Worm (Caenorhabditis elegans) whole organism, mixed stage, embryonic: ENCODE data around the gene col-94.

Source experiments
- M03D4.4 ChIP-seq: sonication (generic microtip); optimal IDR thresholded peaks from 2 replicates; lab custom pipeline; 2017; ENCODE audit warnings: mild to moderate bottlenecking, missing genetic modification characterization, missing compliant biosample characterization
- bed-3 ChIP-seq: fragments of 200-800 bp; sonication (Bioruptor generic); optimal IDR thresholded peaks from 3 replicates; lab custom pipeline; 2018; ENCODE audit warnings: mild to moderate bottlenecking, missing genetic modification characterization, moderate library complexity, missing compliant biosample characterization
- blmp-1 ChIP-seq: fragments of 150-350 bp; optimal IDR thresholded peaks from 2 replicates; lab custom pipeline; 2014; ENCODE audit warnings: missing biosample characterization, missing genetic modification characterization
- ceh-39 ChIP-seq: fragments of 150-350 bp; optimal IDR thresholded peaks from 2 replicates; lab custom pipeline; 2014; ENCODE audit warnings: missing biosample characterization, missing genetic modification characterization
- ceh-43 ChIP-seq: fragments of 200-800 bp; sonication (Bioruptor generic); optimal IDR thresholded peaks from 2 replicates; lab custom pipeline; 2018; ENCODE audit warnings: mild to moderate bottlenecking, missing genetic modification characterization, moderate library complexity, missing compliant biosample characterization
- ceh-83 ChIP-seq: fragments of 200-800 bp; sonication (Bioruptor generic); optimal IDR thresholded peaks from 2 replicates; lab custom pipeline; 2018; ENCODE audit warnings: mild to moderate bottlenecking, missing genetic modification characterization, missing compliant biosample characterization
- ces-1 ChIP-seq: fragments of 150-350 bp; optimal IDR thresholded peaks from 2 replicates; lab custom pipeline; 2014; ENCODE audit warnings: missing biosample characterization, missing genetic modification reagents, missing genetic modification characterization
- cnd-1 ChIP-seq: fragments of 200-800 bp; sonication (Bioruptor generic); optimal IDR thresholded peaks from 2 replicates; lab custom pipeline; 2018; ENCODE audit warnings: mild to moderate bottlenecking, missing genetic modification characterization, missing compliant biosample characterization
- drap-1 ChIP-seq: fragments of 200-800 bp; sonication (Bioruptor generic); optimal IDR thresholded peaks from 3 replicates; lab custom pipeline; 2018; ENCODE audit warnings: mild to moderate bottlenecking, missing genetic modification characterization, missing compliant biosample characterization
- elt-1 ChIP-seq: sonication (generic microtip); optimal IDR thresholded peaks from 2 replicates; lab custom pipeline; 2017; ENCODE audit warnings: missing genetic modification characterization, mild to moderate bottlenecking, missing compliant biosample characterization, antibody characterized with exemption, moderate library complexity, borderline replicate concordance; ENCODE audit not compliant: insufficient read depth
- elt-3 ChIP-seq: fragments of 150-350 bp; optimal IDR thresholded peaks from 2 replicates; lab custom pipeline; 2014; ENCODE audit warnings: missing biosample characterization, missing genetic modification characterization
- flh-1 ChIP-seq: fragments of 200-800 bp; sonication (Bioruptor generic); optimal IDR thresholded peaks from 2 replicates; lab custom pipeline; 2018; ENCODE audit warnings: mild to moderate bottlenecking, missing genetic modification characterization, moderate library complexity, missing compliant biosample characterization
- ham-2 ChIP-seq: fragments of 200-800 bp; sonication (Bioruptor generic); optimal IDR thresholded peaks from 2 replicates; lab custom pipeline; 2018; ENCODE audit warnings: mild to moderate bottlenecking, missing genetic modification characterization, missing compliant biosample characterization
- hlh-1 ChIP-seq: fragments of 150-350 bp; optimal IDR thresholded peaks from 2 replicates; lab custom pipeline; 2014; ENCODE audit warnings: missing biosample characterization, missing genetic modification reagents, missing genetic modification characterization
- lin-13 ChIP-seq: fragments of 150-350 bp; optimal IDR thresholded peaks from 2 replicates; lab custom pipeline; 2014; ENCODE audit warnings: missing biosample characterization, missing genetic modification characterization
- lin-32 ChIP-seq: fragments of 200-800 bp; sonication (Bioruptor generic); optimal IDR thresholded peaks from 2 replicates; lab custom pipeline; 2018; ENCODE audit warnings: mild to moderate bottlenecking, missing genetic modification characterization, missing compliant biosample characterization
- lsy-2 ChIP-seq: fragments of 150-350 bp; optimal IDR thresholded peaks from 2 replicates; lab custom pipeline; 2014; ENCODE audit warnings: missing biosample characterization, missing genetic modification characterization
- mab-5 ChIP-seq: fragments of 150-350 bp; optimal IDR thresholded peaks from 2 replicates; lab custom pipeline; 2014; ENCODE audit warnings: missing biosample characterization, missing genetic modification characterization
- mep-1 ChIP-seq: fragments of 150-350 bp; optimal IDR thresholded peaks from 2 replicates; lab custom pipeline; 2017; ENCODE audit warnings: missing biosample characterization, missing genetic modification reagents, missing genetic modification characterization, inconsistent platforms
- mls-2 ChIP-seq: sonication (generic microtip); optimal IDR thresholded peaks from 2 replicates; lab custom pipeline; 2016; ENCODE audit warnings: mild to moderate bottlenecking, missing genetic modification characterization, moderate library complexity, missing compliant biosample characterization
- nhr-12 ChIP-seq: fragments of 150-350 bp; optimal IDR thresholded peaks from 2 replicates; lab custom pipeline; 2014; ENCODE audit warnings: missing biosample characterization, missing genetic modification characterization
- nhr-2 ChIP-seq: fragments of 150-350 bp; optimal IDR thresholded peaks from 2 replicates; lab custom pipeline; 2014; ENCODE audit warnings: missing biosample characterization, missing genetic modification characterization
- nhr-237 ChIP-seq: fragments of 150-350 bp; optimal IDR thresholded peaks from 2 replicates; lab custom pipeline; 2014; ENCODE audit warnings: missing biosample characterization, missing genetic modification characterization
- nhr-28 ChIP-seq: fragments of 150-350 bp; optimal IDR thresholded peaks from 2 replicates; lab custom pipeline; 2014; ENCODE audit warnings: missing biosample characterization, missing genetic modification characterization
- nhr-76 ChIP-seq: sonication (generic microtip); optimal IDR thresholded peaks from 2 replicates; lab custom pipeline; 2017; ENCODE audit warnings: missing biosample characterization, missing genetic modification characterization
- pha-4 ChIP-seq: fragments of 150-350 bp; optimal IDR thresholded peaks from 2 replicates; lab custom pipeline; 2018; ENCODE audit warnings: missing biosample characterization, missing genetic modification reagents, missing genetic modification characterization
- sem-2 ChIP-seq: fragments of 200-800 bp; sonication (Bioruptor generic); optimal IDR thresholded peaks from 2 replicates; lab custom pipeline; 2018; ENCODE audit warnings: mild to moderate bottlenecking, missing genetic modification characterization, missing compliant biosample characterization
- snpc-4 ChIP-seq: fragments of 150-350 bp; optimal IDR thresholded peaks from 2 replicates; lab custom pipeline; 2014; ENCODE audit warnings: missing biosample characterization, missing genetic modification characterization
- sptf-1 ChIP-seq: sonication (generic microtip); optimal IDR thresholded peaks from 2 replicates; lab custom pipeline; 2017; ENCODE audit warnings: mild to moderate bottlenecking, missing genetic modification characterization, moderate library complexity, missing compliant biosample characterization
- tbx-8 ChIP-seq: fragments of 200-800 bp; sonication (Bioruptor generic); optimal IDR thresholded peaks from 2 replicates; lab custom pipeline; 2018; ENCODE audit warnings: mild to moderate bottlenecking, missing genetic modification characterization, moderate library complexity, missing compliant biosample characterization
- unc-120 ChIP-seq: sonication (generic microtip); optimal IDR thresholded peaks from 2 replicates; lab custom pipeline; 2017; ENCODE audit warnings: missing genetic modification characterization, missing compliant biosample characterization; ENCODE audit not compliant: poor library complexity, severe bottlenecking
- unc-39 ChIP-seq: fragments of 150-350 bp; optimal IDR thresholded peaks from 2 replicates; lab custom pipeline; 2014; ENCODE audit warnings: missing biosample characterization, missing genetic modification characterization
- unc-62 ChIP-seq: fragments of 150-350 bp; optimal IDR thresholded peaks from 2 replicates; lab custom pipeline; 2014; ENCODE audit warnings: missing biosample characterization, missing genetic modification reagents, missing genetic modification characterization
- zip-8 ChIP-seq: fragments of 150-350 bp; optimal IDR thresholded peaks from 2 replicates; lab custom pipeline; 2014; ENCODE audit warnings: missing biosample characterization, missing genetic modification characterization
- ztf-11 ChIP-seq: fragments of 150-350 bp; optimal IDR thresholded peaks from 2 replicates; lab custom pipeline; 2014; ENCODE audit warnings: missing biosample characterization, missing genetic modification characterization

col-94 gene

ce11 chrIII:10995156-10995555 is 7.5 kb upstream of the col-94 start, which contains the start of gene dmsr-5:
Gene dmsr-5 (minus strand): TSS chrIII:10995256.
- TF ChIP-seq bed-3 (GFP tag; lab: Kevin White, UChicago): no peak
- no peak for TF ChIP-seq nhr-237 (tag; lab: Kevin White, UChicago)
- TF ChIP-seq M03D4.4 (tag; lab: Kevin White, UChicago): no peak
- TF ChIP-seq mep-1: no peak
- no peak for TF ChIP-seq nhr-28 (tag; lab: Kevin White, UChicago)
- TF ChIP-seq sem-2 (GFP tag; lab: Kevin White, UChicago): no peak
- TF ChIP-seq lin-32 (GFP tag; lab: Kevin White, UChicago): no peak
- no peak for TF ChIP-seq tbx-8
- TF ChIP-seq blmp-1: no peak
- TF ChIP-seq snpc-4: no peak
- TF ChIP-seq ztf-11: no peak
- TF ChIP-seq unc-62 (GFP tag; lab: Kevin White, UChicago): no peak
- no peak for TF ChIP-seq ceh-39 (tag; lab: Kevin White, UChicago)
- TF ChIP-seq mab-5 (tag; lab: Kevin White, UChicago): no peak
- no peak for TF ChIP-seq mls-2
- TF ChIP-seq unc-120 (tag; lab: Kevin White, UChicago): no peak

ce11 chrIII:10994085-10994484 is 6.4 kb upstream of the col-94 start:
- TF ChIP-seq hlh-1 (tag; lab: Kevin White, UChicago) (no peak), lin-32 (GFP tag; lab: Kevin White, UChicago) (no peak), zip-8 (tag; lab: Kevin White, UChicago) (peak; percentile 91)

ce11 chrIII:10989491-10990032 is 1.9 kb upstream of the col-94 start:
- TF ChIP-seq unc-62 (GFP tag; lab: Kevin White, UChicago) (peak; percentile 89), lin-32 (GFP tag; lab: Kevin White, UChicago) (peak; percentile 93), blmp-1 (no peak), flh-1 (GFP tag; lab: Kevin White, UChicago) (peak; percentile 77), nhr-2 (tag; lab: Kevin White, UChicago) (peak; percentile 16), ham-2 (peak; percentile 99), drap-1 (GFP tag; lab: Kevin White, UChicago) (peak; percentile 99), M03D4.4 (tag; lab: Kevin White, UChicago) (peak; percentile 95), sptf-1 (tag; lab: Kevin White, UChicago) (peak; percentile 98), tbx-8 (peak; percentile 95), ceh-39 (tag; lab: Kevin White, UChicago) (peak; percentile 57), ceh-83 (peak; percentile 95), elt-3 (peak; percentile 86), zip-8 (tag; lab: Kevin White, UChicago) (no peak), pha-4 (tag; lab: Kevin White, UChicago) (peak; percentile 94), sem-2 (GFP tag; lab: Kevin White, UChicago) (peak; percentile 93), nhr-28 (tag; lab: Kevin White, UChicago) (peak; percentile 25), nhr-76 (peak; percentile 47), unc-120 (tag; lab: Kevin White, UChicago) (peak; percentile 99), nhr-12 (tag; lab: Kevin White, UChicago) (peak; percentile 16), mep-1 (peak; percentile 91), ztf-11 (peak; percentile 79), lin-13 (tag; lab: Kevin White, UChicago) (peak; percentile 89), mls-2 (peak; percentile 98), nhr-237 (tag; lab: Kevin White, UChicago) (peak; percentile 93), hlh-1 (tag; lab: Kevin White, UChicago) (peak; percentile 84), ceh-43 (GFP tag; lab: Kevin White, UChicago) (peak; percentile 90), cnd-1 (tag; lab: Kevin White, UChicago) (peak; percentile 93), unc-39 (tag; lab: Kevin White, UChicago) (no peak), lsy-2 (tag; lab: Kevin White, UChicago) (peak; percentile 78), snpc-4 (no peak), ces-1 (peak; percentile 95), mab-5 (tag; lab: Kevin White, UChicago) (peak; percentile 90), elt-1 (peak; percentile 4), bed-3 (GFP tag; lab: Kevin White, UChicago) (peak; percentile 89)
